Worm (Caenorhabditis elegans): Measurements from ENCODE around the gene F55D1.1.

- TF ChIP-seq unc-39 (tag; optimal IDR thresholded peaks at IDR 0.05) (no peak), unc-62 (GFP tag; optimal IDR thresholded peaks at IDR 0.05) (no peak), lsy-2 (tag; optimal IDR thresholded peaks at IDR 0.05) (no peak), cnd-1 (tag; optimal IDR thresholded peaks at IDR 0.05) (no peak), ztf-11 (tag; optimal IDR thresholded peaks at IDR 0.05) (no peak)
These were observed 34.5 kb upstream of the F55D1.1 start for ce11 chrX:5455107-5455506.
